Fruit fly (Drosophila melanogaster): ENCODE data around the gene Trmt61.

dm6 chr3R:26039793-26040335 is 19.4 kb upstream of the Trmt61 start:
- TF ChIP-seq Crg-1 (GFP tag; optimal IDR thresholded peaks at IDR 0.05), result no peak
- TF ChIP-seq kay (GFP tag; ENCODE audit: borderline replicate concordance), result no peak
- TF ChIP-seq bab1 (GFP tag; optimal IDR thresholded peaks at IDR 0.05), result no peak
- no peak for TF ChIP-seq CG14711 (tag; optimal IDR thresholded peaks at IDR 0.05)
- TF ChIP-seq tj (GFP tag; optimal IDR thresholded peaks at IDR 0.05), result no peak
- TF ChIP-seq Clk (GFP tag; optimal IDR thresholded peaks at IDR 0.05), result no peak
- TF ChIP-seq CG7045 (GFP tag; optimal IDR thresholded peaks at IDR 0.05), result no peak
- TF ChIP-seq cnc (optimal IDR thresholded peaks at IDR 0.05), result no peak
- no peak for TF ChIP-seq Hr96 (GFP tag; optimal IDR thresholded peaks at IDR 0.05)
- TF ChIP-seq CG11617 (GFP tag; optimal IDR thresholded peaks at IDR 0.05), result no peak
- no peak for TF ChIP-seq toe (GFP tag; optimal IDR thresholded peaks at IDR 0.05)
- TF ChIP-seq CG1620 (GFP tag; optimal IDR thresholded peaks at IDR 0.05), result no peak
- no peak for TF ChIP-seq CG7101 (tag; optimal IDR thresholded peaks at IDR 0.05)

Data from whole organism, adult.